Worm (Caenorhabditis elegans): ENCODE measurements around the gene W01H2.2.

DNA sequence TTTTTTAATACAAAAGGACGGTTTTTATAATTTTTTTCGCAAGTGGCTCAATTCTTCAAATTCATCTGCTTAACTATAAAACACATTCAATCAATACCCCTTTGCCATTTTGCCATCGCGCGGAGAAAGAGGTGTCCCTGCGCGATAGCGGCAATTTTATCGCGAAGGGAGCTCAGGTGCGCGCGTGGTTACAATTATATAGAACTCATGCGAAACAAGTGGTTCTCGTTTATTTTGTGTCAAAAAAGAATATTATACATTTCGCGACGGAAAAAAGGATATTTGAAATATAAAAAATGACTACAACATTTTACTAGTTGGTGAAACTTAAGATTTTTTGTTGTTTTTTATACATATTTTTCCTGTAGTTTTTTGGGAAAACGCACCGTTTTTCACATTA is 9.1 kb downstream of the W01H2.2 start:
- TF ChIP-seq cey-2 (tag; optimal IDR thresholded peaks at IDR 0.05; ENCODE audit: borderline replicate concordance, insufficient read depth) (peak; percentile 86), aha-1 (tag) (peak; percentile 100), lin-13 (GFP tag; optimal IDR thresholded peaks at IDR 0.05) (peak; percentile 96), F10B5.3 (tag; optimal IDR thresholded peaks at IDR 0.05) (peak; percentile 97), unc-62 (GFP tag; optimal IDR thresholded peaks at IDR 0.05 in 1 of 2) (peak; percentile 80 to 100), unc-62 (tag; optimal IDR thresholded peaks at IDR 0.05) (peak; percentile 41), nhr-28 (tag; optimal IDR thresholded peaks at IDR 0.05) (peak; percentile 95), Y48G9A.11 (GFP tag; IDR thresholded peaks at IDR 0.05) (0 out of 2 replicates have a peak, but pooled peaks have one; percentile 15), ama-1 (optimal IDR thresholded peaks at IDR 0.05) (no peak), nhr-11 (tag; optimal IDR thresholded peaks at IDR 0.05) (peak; percentile 98)
